Worm (Caenorhabditis elegans): ENCODE measurements around the gene F57G4.11.

DNA sequence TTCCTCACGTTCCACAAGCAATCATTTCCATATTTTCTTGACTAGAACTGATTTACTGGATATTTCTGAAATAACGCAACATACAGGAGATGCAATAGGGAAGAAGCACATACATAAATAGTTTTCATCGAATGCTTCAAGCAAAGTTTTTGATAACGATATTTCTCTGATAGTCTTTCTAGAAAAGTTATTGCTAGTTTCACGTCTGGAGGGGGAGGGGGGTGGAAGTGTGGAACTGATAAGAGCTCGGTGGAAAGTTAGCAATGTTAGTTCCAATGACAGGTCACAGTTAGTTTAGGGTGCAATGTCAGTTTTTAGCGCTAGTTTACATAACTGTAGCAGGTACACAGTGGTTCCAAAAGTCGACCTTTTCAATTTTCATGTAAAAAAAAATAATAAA is 8.2 kb upstream of the F57G4.11 start, which contains the start of gene Y6G8.6:
- TF ChIP-seq hrde-1 (tag; optimal IDR thresholded peaks at IDR 0.05; ENCODE audit: borderline replicate concordance), result no peak
- no peak for TF ChIP-seq akir-1 (GFP tag; optimal IDR thresholded peaks at IDR 0.05)
- no peak for TF ChIP-seq egrh-3 (GFP tag; IDR thresholded peaks at IDR 0.05)
- no peak for TF ChIP-seq snpc-4 (GFP tag; optimal IDR thresholded peaks at IDR 0.05)
- no peak for TF ChIP-seq snpc-4 (tag; optimal IDR thresholded peaks at IDR 0.05)
- TF ChIP-seq egl-18 (GFP tag; IDR thresholded peaks at IDR 0.05), result no peak
- TF ChIP-seq dox-1 (GFP tag; IDR thresholded peaks at IDR 0.05), result no peak
